Fruit fly (Drosophila melanogaster): ENCODE data around the gene numb.

dm6 chr2L:9420660-9421059 is 16.6 kb upstream of the numb start:
- TF ChIP-seq Ets98B (GFP tag; IDR thresholded peaks at IDR 0.05) = no peak
- no peak for TF ChIP-seq fd96Ca (GFP tag; IDR thresholded peaks at IDR 0.05)
- TF ChIP-seq CG14655 (GFP tag; optimal IDR thresholded peaks at IDR 0.05) = no peak
- TF ChIP-seq CG4496 (GFP tag; IDR thresholded peaks at IDR 0.05) = no peak
- no peak for TF ChIP-seq Pif1B (GFP tag; optimal IDR thresholded peaks at IDR 0.05)
- TF ChIP-seq D1 (tag; optimal IDR thresholded peaks at IDR 0.05) = no peak
- no peak for TF ChIP-seq CG15710 (tag; optimal IDR thresholded peaks at IDR 0.05)
- TF ChIP-seq CG12605 (GFP tag; IDR thresholded peaks at IDR 0.05) = no peak
